Fruit fly (Drosophila melanogaster) Kc167 (cell line): ENCODE data around the gene fliI.

Experiments
- Myc ChIP-seq: fragments of >200 bp; optimal IDR thresholded peaks from 2 replicates; lab custom pipeline; 2017; ENCODE audit warnings: missing external identifiers
- insv ChIP-seq: fragments of >200 bp; optimal IDR thresholded peaks from 3 replicates; lab custom pipeline; 2018; ENCODE audit warnings: missing external identifiers
- ttk ChIP-seq: sonication (Bioruptor generic); optimal IDR thresholded peaks from 2 replicates; lab custom pipeline; 2017; ENCODE audit warnings: missing external identifiers

DNA sequence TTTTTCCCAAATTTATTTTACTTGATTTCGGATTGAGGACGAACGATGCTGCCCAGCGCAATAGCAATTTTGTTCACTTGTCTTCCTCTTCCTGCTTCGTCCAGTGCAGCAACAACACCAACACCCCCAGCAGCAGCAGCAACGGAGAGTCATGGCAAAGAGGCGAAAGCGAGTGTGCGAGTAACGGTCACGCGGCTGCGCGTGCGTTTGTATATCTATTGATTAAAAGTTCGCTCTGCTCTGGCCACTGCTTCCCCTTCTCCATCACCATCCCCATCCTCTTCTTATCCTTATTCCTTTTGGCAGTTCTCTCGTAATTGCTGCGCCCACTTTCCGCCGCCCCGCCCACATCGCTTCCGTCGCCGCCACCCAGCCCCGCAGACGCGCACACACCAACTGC is 1.4 kb upstream of the fliI start:
- TF ChIP-seq insv (lab: Kevin White, UChicago), result no peak
- TF ChIP-seq Myc (lab: Kevin White, UChicago), result no peak
- TF ChIP-seq ttk (lab: Kevin White, UChicago), result no peak
